Fruit fly (Drosophila melanogaster): ENCODE measurements around the gene CG7382.

The CG7382 gene

dm6 chr2L:5546518-5547287 lies 27.0 kb upstream of the CG7382 start, which contains the start of gene Oscillin (continued):
- TF ChIP-seq CG4730 (GFP tag; IDR thresholded peaks at IDR 0.05) (peak; percentile 69), z (GFP tag; IDR thresholded peaks at IDR 0.05) (peak; percentile 98), Ssrp (tag; optimal IDR thresholded peaks at IDR 0.05) (peak; percentile 85), otp (GFP tag; IDR thresholded peaks at IDR 0.05) (no peak), tin (GFP tag; optimal IDR thresholded peaks at IDR 0.05) (peak; percentile 62), cato (GFP tag; optimal IDR thresholded peaks at IDR 0.05; ENCODE audit: borderline replicate concordance) (no peak), cad (GFP tag; optimal IDR thresholded peaks at IDR 0.05) (no peak), dmrt99B (tag; optimal IDR thresholded peaks at IDR 0.05) (peak; percentile 89), CG8924 (tag; optimal IDR thresholded peaks at IDR 0.05) (peak; percentile 84), ATbp (GFP tag; optimal IDR thresholded peaks at IDR 0.05) (no peak), Ets65A (GFP tag) (no peak), Elba2 (GFP tag; optimal IDR thresholded peaks at IDR 0.05) (no peak), lmd (GFP tag; IDR thresholded peaks at IDR 0.05) (peak; percentile 82), B-H1 (GFP tag; IDR thresholded peaks at IDR 0.05) (peak; percentile 72; the same call in 2 of the 3 replicates), CG7987 (GFP tag; optimal IDR thresholded peaks at IDR 0.05) (peak; percentile 44), BtbVII (GFP tag; optimal IDR thresholded peaks at IDR 0.05) (peak; percentile 76), Asciz (GFP tag; optimal IDR thresholded peaks at IDR 0.05) (peak; percentile 86), CG11723 (GFP tag; optimal IDR thresholded peaks at IDR 0.05) (peak; percentile 61), CG2875 (GFP tag; optimal IDR thresholded peaks at IDR 0.05) (peak; percentile 77), vvl (GFP tag; IDR thresholded peaks at IDR 0.05) (peak; percentile 94), CG18764 (GFP tag; optimal IDR thresholded peaks at IDR 0.05) (peak; percentile 67), CG4617 (GFP tag; optimal IDR thresholded peaks at IDR 0.05; ENCODE audit: borderline replicate concordance) (no peak), lilli (GFP tag; optimal IDR thresholded peaks at IDR 0.05) (peak; percentile 57), luna (GFP tag; optimal IDR thresholded peaks at IDR 0.05) (no peak), CG9932 (GFP tag; IDR thresholded peaks at IDR 0.05) (peak; percentile 72), esg (GFP tag; conservative IDR thresholded peaks at IDR 0.05) (peak; percentile 66), ab (GFP tag; optimal IDR thresholded peaks at IDR 0.05) (no peak), prd (optimal IDR thresholded peaks at IDR 0.05) (no peak), prd (GFP tag; IDR thresholded peaks at IDR 0.05) (peak; percentile 79), CG4282 (GFP tag; optimal IDR thresholded peaks at IDR 0.05) (no peak), yki (optimal IDR thresholded peaks at IDR 0.05) (no peak), Meics (GFP tag; optimal IDR thresholded peaks at IDR 0.05) (peak; percentile 86), CG2712 (tag; optimal IDR thresholded peaks at IDR 0.05) (peak; percentile 95), gt (GFP tag; IDR thresholded peaks at IDR 0.05) (no peak), CG8944 (GFP tag; optimal IDR thresholded peaks at IDR 0.05) (no peak), crol (GFP tag; IDR thresholded peaks at IDR 0.05) (no peak), gsb-n (tag; optimal IDR thresholded peaks at IDR 0.05) (peak; percentile 89), Lim3 (GFP tag; IDR thresholded peaks at IDR 0.05) (no peak), fd102C (GFP tag; optimal IDR thresholded peaks at IDR 0.05) (no peak), so (GFP tag; IDR thresholded peaks at IDR 0.05) (peak; percentile 63; the same call in 1 of the 3 replicates), CG12299 (tag; optimal IDR thresholded peaks at IDR 0.05) (peak; percentile 66), CG4360 (GFP tag; IDR thresholded peaks at IDR 0.05) (0 out of 2 replicates have a peak, but pooled peaks have one; percentile 4), Stat92E (GFP tag; optimal IDR thresholded peaks at IDR 0.05) (no peak), B-H2 (GFP tag; optimal IDR thresholded peaks at IDR 0.05) (peak; percentile 41), HLH4C (GFP tag; IDR thresholded peaks at IDR 0.05; ENCODE audit: partially characterized antibody) (peak; percentile 84), Aef1 (GFP tag; IDR thresholded peaks at IDR 0.05) (peak; percentile 57), Bgb (GFP tag; IDR thresholded peaks at IDR 0.05; ENCODE audit: partially characterized antibody) (peak; percentile 64; the same call in 1 of the 2 replicates), Mes4 (GFP tag; optimal IDR thresholded peaks at IDR 0.05) (peak; percentile 38), Sry-δ (GFP tag; optimal IDR thresholded peaks at IDR 0.05) (peak; percentile 32), dpn (GFP tag; optimal IDR thresholded peaks at IDR 0.05) (peak; percentile 61 to 65)

Data from whole organism, embryonic.